Fruit fly (Drosophila melanogaster): ENCODE measurements around the gene CG3592.

CG3592 gene

dm6 chrX:2946794-2947193 is 11.9 kb downstream of the CG3592 start, which contains the start of gene CG17959:
CG17959 (plus strand) TSS chrX:2947094.
- TF ChIP-seq Hr78 (GFP tag; optimal IDR thresholded peaks at IDR 0.05): no peak
- TF ChIP-seq Abd-B (GFP tag; optimal IDR thresholded peaks at IDR 0.05): no peak
- TF ChIP-seq N (GFP tag; optimal IDR thresholded peaks at IDR 0.05): no peak
- TF ChIP-seq lola (GFP tag; optimal IDR thresholded peaks at IDR 0.05): no peak

DNA sequence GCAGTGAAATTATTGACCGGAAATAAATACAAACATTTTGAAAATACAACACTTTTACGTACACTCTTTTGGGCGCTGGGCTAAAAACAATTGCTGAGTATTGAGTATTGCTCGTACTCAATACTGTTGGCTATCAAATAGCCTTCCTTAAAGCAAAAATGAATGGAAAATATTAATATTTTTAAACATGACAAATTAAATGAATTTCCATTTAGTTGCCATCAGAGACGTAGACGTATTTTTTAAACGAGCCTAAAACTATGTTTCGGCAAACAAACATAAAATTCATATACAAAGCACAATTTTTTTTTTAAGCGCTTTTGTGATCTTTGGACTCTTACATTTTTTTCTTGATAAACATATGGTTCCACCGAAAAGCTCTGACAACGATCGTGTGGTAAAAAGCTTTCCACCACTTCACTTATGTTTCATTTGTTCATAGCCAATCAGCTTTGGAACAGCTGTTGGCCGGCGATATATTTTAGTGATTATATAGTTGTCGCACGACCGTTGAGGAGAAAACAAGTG is 12.7 kb downstream of the CG3592 start, which contains the start of gene CG3603:
Gene CG3603 (plus strand): TSS at position 490 of the 528 bp plus-strand sequence.
- no peak for TF ChIP-seq Vsx2 (GFP tag; optimal IDR thresholded peaks at IDR 0.05; ENCODE audit: partially characterized antibody)
- TF ChIP-seq Rel (GFP tag; optimal IDR thresholded peaks at IDR 0.05): peak; percentile 44
- no peak for TF ChIP-seq Rel (tag; optimal IDR thresholded peaks at IDR 0.05)
- TF ChIP-seq h (GFP tag; optimal IDR thresholded peaks at IDR 0.05): peak; percentile 29
- TF ChIP-seq OdsH (GFP tag; optimal IDR thresholded peaks at IDR 0.05): no peak
- no peak for TF ChIP-seq Hr78 (GFP tag; optimal IDR thresholded peaks at IDR 0.05)
- TF ChIP-seq dmrt93B (GFP tag; optimal IDR thresholded peaks at IDR 0.05): peak; percentile 49
- no peak for TF ChIP-seq sv (GFP tag; optimal IDR thresholded peaks at IDR 0.05)
- TF ChIP-seq CrebA (GFP tag; optimal IDR thresholded peaks at IDR 0.05; ENCODE audit: borderline replicate concordance): peak; percentile 86
- TF ChIP-seq foxo (GFP tag; optimal IDR thresholded peaks at IDR 0.05): peak in 1 of 2 experiments; percentile 11
- TF ChIP-seq GATAd (GFP tag; optimal IDR thresholded peaks at IDR 0.05): no peak
- no peak for TF ChIP-seq jim (GFP tag; optimal IDR thresholded peaks at IDR 0.05)
- TF ChIP-seq br (GFP tag; optimal IDR thresholded peaks at IDR 0.05): no peak
- TF ChIP-seq Abd-B (GFP tag; optimal IDR thresholded peaks at IDR 0.05): no peak
- no peak for TF ChIP-seq Dif (GFP tag; optimal IDR thresholded peaks at IDR 0.05; ENCODE audit: partially characterized antibody)
- no peak for TF ChIP-seq pan (optimal IDR thresholded peaks at IDR 0.05)
- no peak for TF ChIP-seq Hr83 (GFP tag; optimal IDR thresholded peaks at IDR 0.05; ENCODE audit: poor library complexity, severe bottlenecking)
- no peak for TF ChIP-seq dsf (GFP tag; optimal IDR thresholded peaks at IDR 0.05; ENCODE audit: borderline replicate concordance)
- no peak for TF ChIP-seq usp (GFP tag; optimal IDR thresholded peaks at IDR 0.05)
- peak; percentile 20 for TF ChIP-seq brk (GFP tag; optimal IDR thresholded peaks at IDR 0.05)
- TF ChIP-seq Dfd (GFP tag; optimal IDR thresholded peaks at IDR 0.05): no peak
- no peak for TF ChIP-seq Jra (GFP tag; optimal IDR thresholded peaks at IDR 0.05)
- TF ChIP-seq fru (GFP tag; optimal IDR thresholded peaks at IDR 0.05): peak; percentile 31
- TF ChIP-seq rgr (GFP tag; optimal IDR thresholded peaks at IDR 0.05): peak; percentile 53
- TF ChIP-seq ey (GFP tag; optimal IDR thresholded peaks at IDR 0.05): no peak
- TF ChIP-seq CG32264 (GFP tag; optimal IDR thresholded peaks at IDR 0.05): no peak
- TF ChIP-seq dl (GFP tag; optimal IDR thresholded peaks at IDR 0.05; ENCODE audit: insufficient read depth in 1 of 2, partially characterized antibody in 2 of 2): no peak
- no peak for TF ChIP-seq psq (GFP tag; optimal IDR thresholded peaks at IDR 0.05)
- TF ChIP-seq woc (GFP tag; optimal IDR thresholded peaks at IDR 0.05): no peak
- TF ChIP-seq sage (GFP tag; optimal IDR thresholded peaks at IDR 0.05): no peak
- TF ChIP-seq Mio (GFP tag; optimal IDR thresholded peaks at IDR 0.05): no peak
- TF ChIP-seq Hnf4 (GFP tag; optimal IDR thresholded peaks at IDR 0.05): peak; percentile 96
- TF ChIP-seq Sp1 (GFP tag; optimal IDR thresholded peaks at IDR 0.05): peak; percentile 50
- peak; percentile 42 for TF ChIP-seq CG9705 (GFP tag; optimal IDR thresholded peaks at IDR 0.05)
- TF ChIP-seq lola (GFP tag; optimal IDR thresholded peaks at IDR 0.05): no peak
- no peak for TF ChIP-seq N (GFP tag; optimal IDR thresholded peaks at IDR 0.05)
- peak; percentile 38 for TF ChIP-seq Myc (optimal IDR thresholded peaks at IDR 0.05)
- peak; percentile 18 for TF ChIP-seq HLH106 (tag; optimal IDR thresholded peaks at IDR 0.05)
- TF ChIP-seq tai (GFP tag; optimal IDR thresholded peaks at IDR 0.05): no peak

dm6 chrX:2949114-2949513 is 14.2 kb downstream of the CG3592 start:
- TF ChIP-seq Myc (optimal IDR thresholded peaks at IDR 0.05) (peak; percentile 62), sage (GFP tag; optimal IDR thresholded peaks at IDR 0.05) (no peak)

All from whole organism, wandering third instar larva.